Worm (Caenorhabditis elegans): ENCODE measurements around the gene vha-20.

ce11 chrX:14145634-14146033 is 18.7 kb downstream of the vha-20 start:
- TF ChIP-seq nhr-76 (tag; optimal IDR thresholded peaks at IDR 0.05) (no peak), lsy-12 (tag; optimal IDR thresholded peaks at IDR 0.05) (no peak), ama-1 (optimal IDR thresholded peaks at IDR 0.05) (no peak)

Measured in whole organism, L3 larva.